Fruit fly (Drosophila melanogaster) whole organism, embryonic: Measurements from ENCODE around the gene mtTFB2.

Experiments used
- ATbp ChIP-seq: fragments of 200-800 bp; sonication (Bioruptor generic); optimal IDR thresholded peaks from 2 replicates; lab custom pipeline; 2017; ENCODE audit warnings: missing biosample characterization, mild to moderate bottlenecking, missing genetic modification characterization, missing genetic modification reagents
- CG10274 ChIP-seq: fragments of 200-800 bp; sonication (Bioruptor generic); optimal IDR thresholded peaks from 3 replicates; lab custom pipeline; 2017; ENCODE audit warnings: missing biosample characterization, mild to moderate bottlenecking, missing genetic modification characterization
- CG11247 ChIP-seq: fragments of 200-800 bp; sonication (Bioruptor generic); IDR thresholded peaks from 2 replicates; pipeline ENCODE4 v1.3.6; 2022; ENCODE audit warnings: missing biosample characterization, missing genetic modification characterization
- CG11696 ChIP-seq: fragments of 200-800 bp; sonication (Bioruptor generic); IDR thresholded peaks from 2 replicates; pipeline ENCODE4 v1.3.6; 2022; ENCODE audit warnings: missing biosample characterization, missing genetic modification characterization
- CG12071 ChIP-seq: fragments of 200-800 bp; sonication (Bioruptor generic); optimal IDR thresholded peaks from 3 replicates; lab custom pipeline; 2018; ENCODE audit warnings: missing biosample characterization, mild to moderate bottlenecking, missing genetic modification characterization
- CG12769 ChIP-seq: fragments of 200-800 bp; sonication (Bioruptor generic); optimal IDR thresholded peaks from 2 replicates; lab custom pipeline; 2019; ENCODE audit warnings: missing biosample characterization, mild to moderate bottlenecking, missing genetic modification characterization, moderate library complexity
- CG18764 ChIP-seq: fragments of 200-800 bp; sonication (Bioruptor generic); optimal IDR thresholded peaks from 3 replicates; lab custom pipeline; 2016; ENCODE audit warnings: missing biosample characterization, missing genetic modification characterization
- CG3065 ChIP-seq: fragments of 200-800 bp; sonication (Bioruptor generic); optimal IDR thresholded peaks from 2 replicates; lab custom pipeline; 2016; ENCODE audit warnings: missing biosample characterization, missing genetic modification characterization
- CG32532 ChIP-seq: fragments of 200-800 bp; sonication (Bioruptor generic); IDR thresholded peaks from 2 replicates; pipeline ENCODE4 v1.3.6; 2022; ENCODE audit warnings: missing biosample characterization, missing genetic modification characterization
- CG32772 ChIP-seq: fragments of 200-800 bp; sonication (Bioruptor generic); IDR thresholded peaks from 2 replicates; pipeline ENCODE4 v1.3.6; 2022; ENCODE audit warnings: missing biosample characterization, missing genetic modification characterization
- CG3407 ChIP-seq: fragments of 200-800 bp; sonication (Bioruptor generic); optimal IDR thresholded peaks from 2 replicates; lab custom pipeline; 2018; ENCODE audit warnings: missing biosample characterization, mild to moderate bottlenecking, missing genetic modification characterization
- CG4424 ChIP-seq: fragments of 200-800 bp; sonication (Bioruptor generic); optimal IDR thresholded peaks from 3 replicates; lab custom pipeline; 2016; ENCODE audit warnings: missing biosample characterization, missing genetic modification characterization
- CG4820 ChIP-seq: fragments of 200-800 bp; sonication (Bioruptor generic); optimal IDR thresholded peaks from 3 replicates; lab custom pipeline; 2016; ENCODE audit warnings: missing biosample characterization, missing genetic modification characterization
- CG6765 ChIP-seq: fragments of 200-800 bp; sonication (Bioruptor generic); optimal IDR thresholded peaks from 3 replicates; lab custom pipeline; 2017; ENCODE audit warnings: missing biosample characterization, mild to moderate bottlenecking, missing genetic modification characterization
- CG7271 ChIP-seq: fragments of 200-800 bp; sonication (Bioruptor generic); optimal IDR thresholded peaks from 2 replicates; lab custom pipeline; 2018; ENCODE audit warnings: missing biosample characterization, mild to moderate bottlenecking, missing genetic modification characterization, moderate library complexity
- CG8388 ChIP-seq: fragments of 200-800 bp; sonication (Bioruptor generic); optimal IDR thresholded peaks from 2 replicates; lab custom pipeline; 2019; ENCODE audit warnings: missing biosample characterization, mild to moderate bottlenecking, missing genetic modification characterization, moderate library complexity
- CG9817 ChIP-seq: fragments of 200-800 bp; sonication (Bioruptor generic); optimal IDR thresholded peaks from 2 replicates; lab custom pipeline; 2018; ENCODE audit warnings: missing biosample characterization, mild to moderate bottlenecking, missing genetic modification characterization, moderate library complexity
- E2f2 ChIP-seq: fragments of 200-800 bp; sonication (Bioruptor generic); IDR thresholded peaks from 2 replicates; pipeline ENCODE4 v1.3.6; 2022; ENCODE audit warnings: missing biosample characterization, missing genetic modification characterization
- Ets97D ChIP-seq: fragments of 200-800 bp; sonication (Bioruptor generic); optimal IDR thresholded peaks from 3 replicates; lab custom pipeline; 2016; ENCODE audit warnings: missing biosample characterization, missing genetic modification characterization
- H15 ChIP-seq: fragments of 200-800 bp; sonication (Bioruptor generic); IDR thresholded peaks from 3 replicates; pipeline ENCODE4 v1.3.6; 2022; ENCODE audit warnings: missing biosample characterization, missing genetic modification characterization
- HHEX ChIP-seq: fragments of 200-800 bp; sonication (Bioruptor generic); optimal IDR thresholded peaks from 3 replicates; lab custom pipeline; 2017; ENCODE audit warnings: missing biosample characterization, mild to moderate bottlenecking, missing genetic modification characterization, missing genetic modification reagents
- Lim3 ChIP-seq: fragments of 200-800 bp; sonication (Bioruptor generic); IDR thresholded peaks from 2 replicates; pipeline ENCODE4 v1.3.6; 2022; ENCODE audit warnings: missing biosample characterization, missing genetic modification characterization
- MBD-R2 ChIP-seq: fragments of 200-800 bp; sonication (Bioruptor generic); IDR thresholded peaks from 2 replicates; pipeline ENCODE4 v1.3.6; 2022; ENCODE audit warnings: missing biosample characterization, missing genetic modification characterization
- MTF-1 ChIP-seq: fragments of 200-800 bp; sonication (Bioruptor generic); optimal IDR thresholded peaks from 2 replicates; lab custom pipeline; 2018; ENCODE audit warnings: missing biosample characterization, mild to moderate bottlenecking, missing genetic modification characterization, borderline replicate concordance
- Rfx ChIP-seq: fragments of 200-800 bp; sonication (Bioruptor generic); IDR thresholded peaks from 2 replicates; pipeline ENCODE4 v1.3.6; 2022; ENCODE audit warnings: missing biosample characterization, missing genetic modification characterization
- Rx ChIP-seq: fragments of 200-800 bp; sonication (Bioruptor generic); IDR thresholded peaks from 2 replicates; pipeline ENCODE4 v1.3.6; 2022; ENCODE audit warnings: missing biosample characterization, missing genetic modification characterization
- Scr ChIP-seq: fragments of 200-800 bp; sonication (Bioruptor generic); IDR thresholded peaks from 2 replicates; pipeline ENCODE4 v1.3.6; 2022; ENCODE audit warnings: missing biosample characterization, missing genetic modification characterization; ENCODE audit not compliant: partially characterized antibody
- Six4 ChIP-seq: fragments of 200-800 bp; sonication (Bioruptor generic); optimal IDR thresholded peaks from 2 replicates; lab custom pipeline; 2016; ENCODE audit warnings: missing biosample characterization, missing genetic modification characterization
- Sry-δ ChIP-seq: fragments of 200-800 bp; sonication (Bioruptor generic); optimal IDR thresholded peaks from 2 replicates; lab custom pipeline; 2016; ENCODE audit warnings: missing biosample characterization, missing genetic modification characterization
- Tbp ChIP-seq: fragments of >200 bp; optimal IDR thresholded peaks from 2 replicates; lab custom pipeline; 2018; ENCODE audit warnings: missing biosample characterization, missing genetic modification characterization
- Usf ChIP-seq: fragments of 200-800 bp; sonication (Bioruptor generic); optimal IDR thresholded peaks from 2 replicates; lab custom pipeline; 2017; ENCODE audit warnings: missing genotype, missing biosample characterization, missing genetic modification characterization
- Xbp1 ChIP-seq: fragments of 200-800 bp; sonication (Bioruptor generic); optimal IDR thresholded peaks from 3 replicates; lab custom pipeline; 2016; ENCODE audit warnings: missing biosample characterization, mild to moderate bottlenecking, missing genetic modification characterization
- ap ChIP-seq: fragments of 200-800 bp; sonication (Bioruptor generic); IDR thresholded peaks from 2 replicates; pipeline ENCODE4 v1.3.6; 2022; ENCODE audit warnings: missing biosample characterization, missing genetic modification characterization
- bowl ChIP-seq: fragments of 200-800 bp; sonication (Bioruptor generic); IDR thresholded peaks from 2 replicates; pipeline ENCODE4 v1.3.6; 2022; ENCODE audit warnings: missing biosample characterization, missing genetic modification characterization
- cad ChIP-seq: fragments of >200 bp; optimal IDR thresholded peaks from 2 replicates; lab custom pipeline; 2017; ENCODE audit warnings: missing biosample characterization, missing genetic modification characterization
- fu2 ChIP-seq: fragments of 200-800 bp; sonication (Bioruptor generic); optimal IDR thresholded peaks from 2 replicates; lab custom pipeline; 2016; ENCODE audit warnings: missing biosample characterization, missing genetic modification characterization
- gem ChIP-seq: fragments of 200-800 bp; sonication (Bioruptor generic); optimal IDR thresholded peaks from 2 replicates; lab custom pipeline; 2019; ENCODE audit warnings: missing biosample characterization, mild to moderate bottlenecking, missing genetic modification characterization, moderate library complexity
- jumu ChIP-seq: fragments of 200-800 bp; sonication (Bioruptor generic); optimal IDR thresholded peaks from 3 replicates; lab custom pipeline; 2016; ENCODE audit warnings: missing biosample characterization, missing genetic modification characterization
- kah ChIP-seq: fragments of 200-800 bp; sonication (Bioruptor generic); optimal IDR thresholded peaks from 2 replicates; lab custom pipeline; 2018; ENCODE audit warnings: missing biosample characterization, mild to moderate bottlenecking, missing genetic modification characterization
- kni ChIP-seq: fragments of 200-800 bp; sonication (Bioruptor generic); optimal IDR thresholded peaks from 3 replicates; lab custom pipeline; 2017; ENCODE audit warnings: mild to moderate bottlenecking, missing biosample characterization, missing genetic modification reagents, missing genetic modification characterization
- luna ChIP-seq: fragments of 200-800 bp; sonication (Bioruptor generic); optimal IDR thresholded peaks from 2 replicates; lab custom pipeline; 2016; ENCODE audit warnings: missing biosample characterization, missing genetic modification characterization
- mld ChIP-seq: fragments of 200-800 bp; sonication (Bioruptor generic); IDR thresholded peaks from 3 replicates; pipeline ENCODE4 v1.3.6; 2022; ENCODE audit warnings: missing biosample characterization, missing genetic modification characterization; ENCODE audit not compliant: partially characterized antibody
- psq ChIP-seq: fragments of 200-800 bp; sonication (Bioruptor generic); optimal IDR thresholded peaks from 2 replicates; lab custom pipeline; 2017; ENCODE audit warnings: missing biosample characterization, missing genetic modification characterization
- run ChIP-seq: fragments of 200-800 bp; sonication (Bioruptor generic); optimal IDR thresholded peaks from 3 replicates; lab custom pipeline; 2018; ENCODE audit warnings: missing biosample characterization, mild to moderate bottlenecking, missing genetic modification characterization
- schlank ChIP-seq: fragments of 200-800 bp; sonication (Bioruptor generic); optimal IDR thresholded peaks from 2 replicates; lab custom pipeline; 2018; ENCODE audit warnings: missing biosample characterization, mild to moderate bottlenecking, missing genetic modification characterization
- shn ChIP-seq: fragments of 200-800 bp; sonication (Bioruptor generic); optimal IDR thresholded peaks from 3 replicates; lab custom pipeline; 2016; ENCODE audit warnings: missing biosample characterization, missing genetic modification characterization
- trh ChIP-seq: fragments of 200-800 bp; sonication (Bioruptor generic); optimal IDR thresholded peaks from 2 replicates; lab custom pipeline; 2016; ENCODE audit warnings: missing biosample characterization, missing genetic modification characterization
- usp ChIP-seq: fragments of >200 bp; optimal IDR thresholded peaks from 2 replicates; lab custom pipeline; 2017; ENCODE audit warnings: missing biosample characterization, missing genetic modification characterization
- wor ChIP-seq: fragments of 200-800 bp; sonication (Bioruptor generic); IDR thresholded peaks from 2 replicates; pipeline ENCODE4 v1.3.6; 2022; ENCODE audit warnings: missing biosample characterization, missing genetic modification characterization

The mtTFB2 gene

DNA sequence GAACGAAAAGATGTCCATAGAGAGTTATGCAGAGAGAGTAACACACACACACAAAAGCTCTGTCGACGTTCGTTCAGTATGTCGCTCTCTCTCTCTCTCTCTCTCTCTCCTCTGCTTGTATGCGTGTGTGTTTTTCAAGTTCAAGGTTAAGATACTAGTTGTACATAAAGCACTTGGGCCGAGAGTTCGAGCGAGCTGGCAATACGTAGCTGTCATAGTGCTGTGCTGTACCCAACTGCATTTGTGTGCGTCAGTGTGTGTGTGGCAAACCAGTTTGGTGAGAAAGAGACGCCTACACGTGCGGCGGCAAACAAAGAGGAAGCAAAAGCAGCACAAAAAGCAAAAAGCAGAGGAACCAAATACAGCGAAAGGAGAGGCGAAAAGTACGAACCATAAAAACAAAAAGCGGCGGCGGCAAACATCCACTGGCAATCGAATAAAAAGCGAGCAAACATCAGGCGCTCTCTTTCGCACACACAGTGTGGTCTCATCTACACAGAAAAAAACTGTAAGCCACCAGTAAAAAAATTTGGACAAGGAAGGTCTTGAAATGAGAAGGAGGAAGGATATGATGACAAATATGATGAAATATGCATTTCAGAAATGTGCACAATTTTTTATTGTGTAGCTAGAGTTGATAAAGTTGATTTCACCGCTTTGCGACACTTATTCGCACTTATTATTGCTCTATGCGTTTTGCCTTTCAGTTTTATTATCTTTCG lies 42.0 kb downstream of the mtTFB2 start (continued):
- TF ChIP-seq Rx (GFP tag; lab: Robert Waterston, UW) (peak; percentile 54), gem (tag; lab: Kevin White, UChicago) (peak; percentile 75), bowl (GFP tag; lab: Robert Waterston, UW) (no peak), CG12071 (GFP tag; lab: Kevin White, UChicago) (peak; percentile 13), MTF-1 (no peak), cad (GFP tag; lab: Kevin White, UChicago) (no peak), CG6765 (no peak), CG9817 (peak; percentile 28), CG3065 (GFP tag; lab: Kevin White, UChicago) (no peak), wor (GFP tag; lab: Robert Waterston, UW) (0 out of 2 replicates have a peak, but pooled peaks have one; percentile 25), HHEX (peak; percentile 64), CG4424 (GFP tag; lab: Kevin White, UChicago) (peak; percentile 46), CG11696 (GFP tag; lab: Robert Waterston, UW) (peak; percentile 53; the same call in 1 of the 2 replicates), Sry-δ (GFP tag; lab: Kevin White, UChicago) (peak; percentile 27), CG7271 (tag; lab: Kevin White, UChicago) (no peak), kni (GFP tag; lab: Kevin White, UChicago) (peak; percentile 62), CG12769 (tag; lab: Kevin White, UChicago) (peak; percentile 34), MBD-R2 (GFP tag; lab: Robert Waterston, UW) (peak; percentile 45; the same call in 1 of the 2 replicates), run (tag; lab: Kevin White, UChicago) (no peak), CG3407 (peak; percentile 43), ap (GFP tag; lab: Robert Waterston, UW) (peak; percentile 52; the same call in 1 of the 2 replicates), trh (GFP tag; lab: Kevin White, UChicago) (peak; percentile 38), Six4 (GFP tag; lab: Kevin White, UChicago) (peak; percentile 57), CG32532 (peak; percentile 81), usp (GFP tag; lab: Kevin White, UChicago) (no peak), CG4820 (GFP tag; lab: Kevin White, UChicago) (peak; percentile 53), Tbp (GFP tag; lab: Kevin White, UChicago) (no peak), mld (GFP tag; lab: Robert Waterston, UW) (0 out of 3 replicates have a peak, but pooled peaks have one; percentile 42), Rfx (peak; percentile 77), Usf (GFP tag; lab: Kevin White, UChicago) (no peak), shn (GFP tag; lab: Kevin White, UChicago) (peak; percentile 31), CG10274 (GFP tag; lab: Kevin White, UChicago) (no peak), luna (GFP tag; lab: Kevin White, UChicago) (peak; percentile 35), schlank (tag; lab: Kevin White, UChicago) (peak; percentile 6), kah (GFP tag; lab: Kevin White, UChicago) (no peak), psq (GFP tag; lab: Kevin White, UChicago) (peak; percentile 80), Ets97D (GFP tag; lab: Kevin White, UChicago) (peak; percentile 19), Scr (GFP tag; lab: Robert Waterston, UW) (no peak), CG11247 (GFP tag; lab: Robert Waterston, UW) (peak; percentile 64), fu2 (GFP tag; lab: Kevin White, UChicago) (peak; percentile 59), Lim3 (GFP tag; lab: Robert Waterston, UW) (0 out of 2 replicates have a peak, but pooled peaks have one; percentile 23), CG18764 (GFP tag; lab: Kevin White, UChicago) (peak; percentile 40), ATbp (GFP tag; lab: Kevin White, UChicago) (peak; percentile 60), E2f2 (peak; percentile 36; the same call in 1 of the 2 replicates), jumu (peak; percentile 68), CG32772 (GFP tag; lab: Robert Waterston, UW) (peak; percentile 61; the same call in 1 of the 2 replicates), CG8388 (GFP tag; lab: Kevin White, UChicago) (peak; percentile 37), Xbp1 (GFP tag; lab: Kevin White, UChicago) (peak; percentile 76), H15 (peak; percentile 62; the same call in 1 of the 3 replicates)
